Fruit fly (Drosophila melanogaster) whole organism, prepupa: ENCODE results near the gene CG6083.
A peak's percentile ranks its signal among the peaks of the same experiment; 100 is the strongest.

Experiments used
- CG3919 ChIP-seq: fragments of 200-800 bp; sonication (Bioruptor generic); optimal IDR thresholded peaks from 3 replicates; lab custom pipeline; 2016; ENCODE audit warnings: missing biosample characterization, missing genetic modification characterization
- Ets96B ChIP-seq: fragments of 200-800 bp; optimal IDR thresholded peaks from 2 replicates; lab custom pipeline; 2019; ENCODE audit warnings: missing biosample characterization, mild to moderate bottlenecking, missing genetic modification characterization, moderate library complexity
- Gug ChIP-seq: fragments of 200-800 bp; sonication (Bioruptor generic); IDR thresholded peaks from 2 replicates; pipeline ENCODE4 v1.3.6; 2022; ENCODE audit warnings: missing biosample characterization, missing genetic modification characterization
- Met ChIP-seq: fragments of 200-800 bp; sonication (Bioruptor generic); optimal IDR thresholded peaks from 3 replicates; lab custom pipeline; 2016; ENCODE audit warnings: missing biosample characterization, missing genetic modification characterization
- OdsH ChIP-seq: fragments of 200-800 bp; sonication (Bioruptor generic); optimal IDR thresholded peaks from 3 replicates; lab custom pipeline; 2016; ENCODE audit warnings: missing biosample characterization, missing genetic modification characterization
- Sox102F ChIP-seq: fragments of 200-800 bp; sonication (Bioruptor generic); optimal IDR thresholded peaks from 2 replicates; lab custom pipeline; 2016; ENCODE audit warnings: missing biosample characterization, mild to moderate bottlenecking, missing genetic modification characterization
- fd85E ChIP-seq: fragments of 200-800 bp; sonication (Bioruptor generic); optimal IDR thresholded peaks from 3 replicates; lab custom pipeline; 2016; ENCODE audit warnings: missing biosample characterization, missing genetic modification characterization

DNA sequence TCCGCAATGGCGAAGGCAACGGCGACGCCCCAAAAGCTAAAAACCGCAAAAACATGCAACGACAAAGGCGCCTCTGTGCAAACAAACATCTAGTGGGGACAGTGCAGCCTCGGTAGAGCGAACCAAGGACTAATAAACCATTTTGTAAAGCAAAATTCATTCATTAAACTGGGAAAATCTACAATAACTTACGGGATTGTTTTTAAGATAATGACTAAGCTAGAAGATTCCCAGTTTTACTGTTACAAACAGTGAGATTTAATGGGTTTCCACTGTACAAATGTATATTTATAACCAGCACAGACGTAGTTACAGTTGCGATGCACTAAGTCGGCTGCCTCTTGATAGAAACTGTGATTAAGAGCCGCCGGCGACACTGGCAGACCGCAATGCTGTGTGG is 30.3 kb upstream of the CG6083 start:
- peak; percentile 76; the same call in 1 of the 2 replicates for TF ChIP-seq Gug
- TF ChIP-seq CG3919 (GFP tag; lab: Kevin White, UChicago) = peak; percentile 48
- no peak for TF ChIP-seq Sox102F (GFP tag; lab: Kevin White, UChicago)
- TF ChIP-seq Met (GFP tag; lab: Kevin White, UChicago) = no peak
- TF ChIP-seq OdsH (GFP tag; lab: Kevin White, UChicago) = peak; percentile 62
- no peak for TF ChIP-seq fd85E (GFP tag; lab: Kevin White, UChicago)
- peak; percentile 65 for TF ChIP-seq Ets96B
